Worm (Caenorhabditis elegans) whole organism, late embryonic: Measurements from ENCODE around the gene spe-51.
A peak's percentile ranks its signal among the peaks of the same experiment; 100 is the strongest.
"Not testable (repeated sequence)": the region's sequence is repeated elsewhere in the genome, so short reads cannot be mapped to it uniquely, and the experiment has no call there.

Experiments
- C08G9.2 ChIP-seq: sonication (generic microtip); optimal IDR thresholded peaks from 2 replicates; lab custom pipeline; 2016; ENCODE audit warnings: mild to moderate bottlenecking, missing genetic modification characterization, moderate library complexity, missing compliant biosample characterization
- C38D4.7 ChIP-seq: fragments of 200-800 bp; sonication (Bioruptor generic); optimal IDR thresholded peaks from 2 replicates; lab custom pipeline; 2018; ENCODE audit warnings: mild to moderate bottlenecking, missing genetic modification characterization, moderate library complexity, missing compliant biosample characterization
- F13H6.1 ChIP-seq: sonication (generic microtip); optimal IDR thresholded peaks from 2 replicates; lab custom pipeline; 2016; ENCODE audit warnings: missing genetic modification characterization, missing compliant biosample characterization
- ceh-14 ChIP-seq: sonication (generic microtip); optimal IDR thresholded peaks from 2 replicates; lab custom pipeline; 2016; ENCODE audit warnings: missing genotype, missing genetic modification characterization, missing compliant biosample characterization
- ceh-18 ChIP-seq: sonication (generic microtip); optimal IDR thresholded peaks from 2 replicates; lab custom pipeline; 2016; ENCODE audit warnings: missing genetic modification characterization, missing compliant biosample characterization
- ceh-2 ChIP-seq: sonication (generic microtip); optimal IDR thresholded peaks from 2 replicates; lab custom pipeline; 2016; ENCODE audit warnings: missing genotype, missing genetic modification characterization, missing compliant biosample characterization
- ceh-22 ChIP-seq: sonication (generic microtip); optimal IDR thresholded peaks from 2 replicates; lab custom pipeline; 2017; ENCODE audit warnings: missing biosample characterization, missing genetic modification characterization
- ceh-30 ChIP-seq: fragments of 150-350 bp; optimal IDR thresholded peaks from 2 replicates; lab custom pipeline; 2014; ENCODE audit warnings: missing biosample characterization, missing genetic modification characterization
- ceh-31 ChIP-seq: sonication (generic microtip); optimal IDR thresholded peaks from 2 replicates; lab custom pipeline; 2016; ENCODE audit warnings: missing genetic modification characterization, missing compliant biosample characterization
- ceh-34 ChIP-seq: sonication (generic microtip); optimal IDR thresholded peaks from 2 replicates; lab custom pipeline; 2016; ENCODE audit warnings: mild to moderate bottlenecking, missing genetic modification characterization, missing compliant biosample characterization
- ceh-45 ChIP-seq: fragments of 200-800 bp; sonication (Bioruptor generic); IDR thresholded peaks from 2 replicates; pipeline ENCODE4 v1.3.6; 2022; ENCODE audit warnings: missing genetic modification reagents, missing genetic modification characterization, missing compliant biosample characterization
- ceh-9 ChIP-seq: sonication (generic microtip); optimal IDR thresholded peaks from 2 replicates; lab custom pipeline; 2016; ENCODE audit warnings: mild to moderate bottlenecking, missing genetic modification characterization, inconsistent platforms, missing compliant biosample characterization
- elt-2 ChIP-seq: sonication (generic microtip); optimal IDR thresholded peaks from 2 replicates; lab custom pipeline; 2016; ENCODE audit warnings: missing genetic modification reagents, missing genetic modification characterization, missing compliant biosample characterization
- elt-4 ChIP-seq: sonication (generic microtip); optimal IDR thresholded peaks from 2 replicates; lab custom pipeline; 2016; ENCODE audit warnings: missing genetic modification characterization, missing compliant biosample characterization
- ets-4 ChIP-seq: sonication (generic microtip); optimal IDR thresholded peaks from 2 replicates; lab custom pipeline; 2016; ENCODE audit warnings: missing genetic modification characterization, missing compliant biosample characterization
- fkh-6 ChIP-seq: sonication (generic microtip); optimal IDR thresholded peaks from 2 replicates; lab custom pipeline; 2016; ENCODE audit warnings: missing genetic modification characterization, missing compliant biosample characterization
- hlh-8 ChIP-seq: sonication (generic microtip); optimal IDR thresholded peaks from 2 replicates; lab custom pipeline; 2016; ENCODE audit warnings: missing genotype, missing genetic modification characterization, missing compliant biosample characterization
- madf-2 ChIP-seq: sonication (generic microtip); optimal IDR thresholded peaks from 2 replicates; lab custom pipeline; 2017; ENCODE audit warnings: missing genetic modification characterization, missing compliant biosample characterization
- nfya-1 ChIP-seq: sonication (generic microtip); optimal IDR thresholded peaks from 2 replicates; lab custom pipeline; 2017; ENCODE audit warnings: missing genetic modification characterization, mild to moderate bottlenecking, missing compliant biosample characterization, antibody characterized with exemption, moderate library complexity
- nhr-232 ChIP-seq: sonication (generic microtip); optimal IDR thresholded peaks from 2 replicates; lab custom pipeline; 2016; ENCODE audit warnings: missing genetic modification characterization, missing compliant biosample characterization
- ref-2 ChIP-seq: sonication (generic microtip); optimal IDR thresholded peaks from 2 replicates; lab custom pipeline; 2016; ENCODE audit warnings: missing genetic modification characterization, missing compliant biosample characterization
- sox-2 ChIP-seq: fragments of 200-800 bp; sonication (Bioruptor generic); IDR thresholded peaks from 2 replicates; pipeline ENCODE4 v1.3.6; 2022; ENCODE audit warnings: missing genetic modification reagents, missing genetic modification characterization, missing compliant biosample characterization
- sox-4 ChIP-seq: sonication (generic microtip); optimal IDR thresholded peaks from 2 replicates; lab custom pipeline; 2017; ENCODE audit warnings: mild to moderate bottlenecking, missing genetic modification characterization, inconsistent platforms, missing compliant biosample characterization
- syd-9 ChIP-seq: sonication (generic microtip); optimal IDR thresholded peaks from 2 replicates; lab custom pipeline; 2016; ENCODE audit warnings: mild to moderate bottlenecking, missing genetic modification characterization, moderate library complexity, missing compliant biosample characterization
- tbx-2 ChIP-seq: sonication (generic microtip); optimal IDR thresholded peaks from 2 replicates; lab custom pipeline; 2016; ENCODE audit warnings: missing genetic modification characterization, missing compliant biosample characterization
- tbx-7 ChIP-seq: sonication (generic microtip); optimal IDR thresholded peaks from 2 replicates; lab custom pipeline; 2016; ENCODE audit warnings: missing genotype, missing genetic modification characterization, missing compliant biosample characterization
- unc-3 ChIP-seq, 2 experiments: fragments of 200-800 bp in 1 of 2; sonication (Bioruptor generic) in 1 of 2; sonication (generic microtip) in 1 of 2; conservative IDR thresholded peaks in 1 of 2; optimal IDR thresholded peaks in 1 of 2; 2 replicates each; pipeline versions ENCODE4 v1.3.6 to Lab custom; 2016 to 2022; ENCODE audit warnings: missing compliant biosample characterization in 2 of 2, missing genetic modification characterization in 2 of 2, missing genetic modification reagents in 1 of 2
- unc-42 ChIP-seq: sonication (generic microtip); optimal IDR thresholded peaks from 2 replicates; lab custom pipeline; 2016; ENCODE audit warnings: missing genotype, missing genetic modification characterization, missing compliant biosample characterization
- unc-86 ChIP-seq: sonication (generic microtip); optimal IDR thresholded peaks from 2 replicates; lab custom pipeline; 2016; ENCODE audit warnings: missing genetic modification characterization, missing compliant biosample characterization

The spe-51 gene

DNA sequence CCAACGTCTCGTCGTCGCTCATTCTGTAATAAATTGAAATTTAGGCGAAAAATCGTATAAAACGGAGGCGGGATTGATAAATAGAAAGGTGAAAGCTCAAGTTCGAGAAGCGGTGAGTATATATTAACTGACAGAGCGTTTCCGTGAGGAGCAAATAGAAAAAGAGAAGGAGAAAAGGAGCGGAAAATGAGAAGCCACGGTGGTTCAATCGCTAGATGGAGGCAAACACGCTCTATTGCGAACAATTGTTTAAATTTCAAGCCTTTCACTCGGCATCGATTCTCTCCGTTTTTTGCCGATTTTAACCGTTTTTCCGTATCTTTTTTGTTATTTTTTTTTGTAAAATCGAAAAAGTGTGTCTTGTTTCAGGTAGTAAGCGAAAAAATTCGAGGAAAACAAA is 23.2 kb downstream of the spe-51 start, which contains the start of gene miro-1:
TSS of gene miro-1 (minus strand) at position 23 of the 400 bp plus-strand sequence.
- TF ChIP-seq nhr-232, ceh-9, fkh-6 (tag; lab: Kevin White, UChicago): not testable (repeated sequence)
- TF ChIP-seq, all 69 proteins: peak for 0; not testable (repeated sequence) for 69

DNA sequence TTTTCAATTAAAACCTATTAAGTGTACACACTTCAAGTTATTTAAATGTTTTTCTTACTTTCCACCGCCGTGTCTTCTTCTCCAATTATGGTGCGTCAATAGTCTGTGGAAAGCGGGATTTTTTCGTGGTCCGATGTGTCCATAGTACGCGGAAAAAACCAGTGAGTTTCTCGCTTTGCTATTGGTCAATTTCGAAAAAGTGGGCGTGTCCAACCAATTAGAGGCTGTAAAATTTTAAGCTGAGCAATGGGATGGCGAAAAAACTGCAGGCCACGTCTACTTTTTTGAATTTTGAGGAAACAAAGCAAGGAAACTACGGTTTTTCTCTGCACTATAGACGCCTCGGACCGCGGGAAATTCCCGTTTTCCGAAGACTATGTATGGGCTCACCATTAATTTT is 31.1 kb downstream of the spe-51 start:
- TF ChIP-seq sox-4 (tag; lab: Kevin White, UChicago) (no peak), madf-2 (tag; lab: Kevin White, UChicago) (no peak), ceh-30 (tag; lab: Kevin White, UChicago) (no peak), nfya-1 (tag; lab: Kevin White, UChicago) (peak; percentile 53)

DNA sequence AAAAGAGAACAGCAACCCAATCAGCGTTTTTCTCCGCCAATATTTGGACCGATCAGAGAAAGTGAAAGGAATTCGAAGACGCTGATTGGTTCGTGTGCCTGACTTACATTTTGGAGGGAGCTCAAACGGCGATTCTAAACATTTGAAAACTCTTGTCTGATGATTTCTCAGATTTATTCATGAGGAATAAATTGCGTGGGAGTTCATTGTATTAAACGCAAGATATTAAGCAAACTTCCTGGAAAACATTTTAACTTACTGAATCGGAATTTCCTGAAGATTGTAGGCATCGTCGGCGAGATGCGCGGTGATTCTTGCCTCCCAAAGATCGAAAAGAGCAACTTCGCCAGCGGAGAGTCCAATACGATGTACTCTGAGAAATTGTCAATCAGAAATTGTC is 32.0 kb downstream of the spe-51 start, which contains the start of gene K08F11.1:
TSS of gene K08F11.1 (plus strand) at position 301 of the 400 bp plus-strand sequence.
- TF ChIP-seq unc-3 (GFP tag; conservative IDR thresholded peaks at IDR 0.05; lab: Robert Waterston, UW): no peak
- TF ChIP-seq unc-3 (tag; optimal IDR thresholded peaks at IDR 0.05; lab: Kevin White, UChicago): no peak
- no peak for TF ChIP-seq ceh-22 (tag; lab: Kevin White, UChicago)
- TF ChIP-seq C38D4.7 (GFP tag; lab: Kevin White, UChicago): no peak
- no peak for TF ChIP-seq syd-9
- peak; percentile 4 for TF ChIP-seq nfya-1 (tag; lab: Kevin White, UChicago)
- TF ChIP-seq elt-4 (tag; lab: Kevin White, UChicago): no peak

ce11 chrIV:4725478-4725920 is 32.9 kb downstream of the spe-51 start:
- TF ChIP-seq ceh-14 (tag; lab: Kevin White, UChicago) (peak; percentile 73), unc-3 (tag; optimal IDR thresholded peaks at IDR 0.05; lab: Kevin White, UChicago) (peak; percentile 46), unc-86 (tag; lab: Kevin White, UChicago) (peak; percentile 27), elt-2 (tag; lab: Kevin White, UChicago) (peak; percentile 23), hlh-8 (tag; lab: Kevin White, UChicago) (peak; percentile 40), ref-2 (tag; lab: Kevin White, UChicago) (peak; percentile 96), ets-4 (tag; lab: Kevin White, UChicago) (peak; percentile 28), ceh-18 (peak; percentile 59), sox-2 (GFP tag; lab: Robert Waterston, UW) (peak; percentile 36; the same call in 1 of the 2 replicates), ceh-34 (tag; lab: Kevin White, UChicago) (peak; percentile 88), tbx-2 (tag; lab: Kevin White, UChicago) (peak; percentile 52), tbx-7 (peak; percentile 32), C08G9.2 (tag; lab: Kevin White, UChicago) (peak; percentile 2), unc-42 (tag; lab: Kevin White, UChicago) (peak; percentile 63), ceh-31 (tag; lab: Kevin White, UChicago) (peak; percentile 75), nfya-1 (tag; lab: Kevin White, UChicago) (peak; percentile 47), ceh-45 (GFP tag; lab: Robert Waterston, UW) (peak; percentile 43; the same call in 1 of the 2 replicates)
- not testable (repeated sequence) for TF ChIP-seq unc-3 (GFP tag; conservative IDR thresholded peaks at IDR 0.05; lab: Robert Waterston, UW)

DNA sequence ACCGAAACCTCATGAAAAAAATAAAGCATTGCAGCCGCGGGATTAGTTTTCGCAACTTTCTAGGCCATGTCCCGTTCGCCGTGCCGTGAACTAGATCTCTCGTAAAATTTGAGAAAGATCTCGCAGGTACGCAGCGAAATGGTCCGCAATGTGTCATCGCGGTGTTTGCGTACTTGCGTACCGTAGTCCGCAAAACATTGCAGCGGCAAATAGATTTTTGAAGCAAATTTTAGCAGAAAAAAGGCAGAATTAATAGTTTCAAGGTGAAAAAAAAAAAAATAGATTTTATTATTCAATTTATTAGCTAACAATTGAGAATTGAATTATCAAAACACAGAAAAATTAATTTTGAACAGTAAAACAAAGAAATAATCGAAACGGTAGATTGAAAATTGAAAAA is 35.4 kb downstream of the spe-51 start:
- TF ChIP-seq unc-86 (tag; lab: Kevin White, UChicago) (peak; percentile 46), madf-2 (tag; lab: Kevin White, UChicago) (peak; percentile 24), ceh-2 (tag; lab: Kevin White, UChicago) (peak; percentile 47), unc-3 (GFP tag; conservative IDR thresholded peaks at IDR 0.05; lab: Robert Waterston, UW) (0 out of 2 replicates have a peak, but pooled peaks have one; percentile 36), unc-3 (tag; optimal IDR thresholded peaks at IDR 0.05; lab: Kevin White, UChicago) (peak; percentile 13), nfya-1 (tag; lab: Kevin White, UChicago) (peak; percentile 60), unc-42 (tag; lab: Kevin White, UChicago) (peak; percentile 58), C08G9.2 (tag; lab: Kevin White, UChicago) (peak; percentile 55), ceh-14 (tag; lab: Kevin White, UChicago) (peak; percentile 87), elt-2 (tag; lab: Kevin White, UChicago) (peak; percentile 37), F13H6.1 (tag; lab: Kevin White, UChicago) (peak; percentile 28), tbx-2 (tag; lab: Kevin White, UChicago) (peak; percentile 65), ceh-31 (tag; lab: Kevin White, UChicago) (peak; percentile 79), ceh-18 (peak; percentile 64), sox-2 (GFP tag; lab: Robert Waterston, UW) (peak; percentile 13; the same call in 1 of the 2 replicates), ref-2 (tag; lab: Kevin White, UChicago) (peak; percentile 83), ceh-45 (GFP tag; lab: Robert Waterston, UW) (0 out of 2 replicates have a peak, but pooled peaks have one; percentile 56), ets-4 (tag; lab: Kevin White, UChicago) (peak; percentile 21), ceh-34 (tag; lab: Kevin White, UChicago) (peak; percentile 85)
